Fruit fly (Drosophila melanogaster): ENCODE measurements around the gene CG12991.

- TF ChIP-seq Nf-YB (GFP tag; optimal IDR thresholded peaks at IDR 0.05) (no peak), PHDP (tag; optimal IDR thresholded peaks at IDR 0.05) (no peak), ssp (GFP tag; IDR thresholded peaks at IDR 0.05) (no peak), Oaz (GFP tag; IDR thresholded peaks at IDR 0.05) (no peak), CG7271 (tag; optimal IDR thresholded peaks at IDR 0.05) (no peak), CG2678 (tag; optimal IDR thresholded peaks at IDR 0.05) (no peak), CTCF (GFP tag; optimal IDR thresholded peaks at IDR 0.05) (no peak), CG13123 (GFP tag; optimal IDR thresholded peaks at IDR 0.05) (no peak), eyg (GFP tag; optimal IDR thresholded peaks at IDR 0.05) (no peak), CG9797 (GFP tag; optimal IDR thresholded peaks at IDR 0.05) (no peak), CG6175 (GFP tag; IDR thresholded peaks at IDR 0.05) (no peak), Hmx (GFP tag; optimal IDR thresholded peaks at IDR 0.05) (no peak), mirr (GFP tag; optimal IDR thresholded peaks at IDR 0.05) (no peak)
Observed at dm6 chrX:17640837-17641236, 61.2 kb downstream of the CG12991 start.

Data from whole organism, embryonic.